Fruit fly (Drosophila melanogaster) whole organism, prepupa: ENCODE measurements around the gene CG4872.
A peak's percentile ranks its signal among the peaks of the same experiment; 100 is the strongest.

ENCODE experiments used
- CG10669 ChIP-seq: fragments of 200-800 bp; sonication (Bioruptor generic); optimal IDR thresholded peaks from 3 replicates; lab custom pipeline; 2018; ENCODE audit warnings: missing biosample characterization, mild to moderate bottlenecking, missing genetic modification characterization, moderate library complexity
- CG11762 ChIP-seq: fragments of 200-800 bp; sonication (Bioruptor generic); optimal IDR thresholded peaks from 3 replicates; lab custom pipeline; 2016; ENCODE audit warnings: missing biosample characterization, missing genetic modification characterization; ENCODE audit not compliant: insufficient read depth
- CG11902 ChIP-seq: fragments of 200-800 bp; sonication (Bioruptor generic); optimal IDR thresholded peaks from 3 replicates; lab custom pipeline; 2016; ENCODE audit warnings: missing biosample characterization, missing genetic modification characterization
- CG1621 ChIP-seq: fragments of 200-800 bp; sonication (Bioruptor generic); optimal IDR thresholded peaks from 3 replicates; lab custom pipeline; 2018; ENCODE audit warnings: missing biosample characterization, mild to moderate bottlenecking, missing genetic modification characterization
- CG16779 ChIP-seq: fragments of 200-800 bp; sonication (Bioruptor generic); optimal IDR thresholded peaks from 3 replicates; lab custom pipeline; 2017; ENCODE audit warnings: missing biosample characterization, mild to moderate bottlenecking, missing genetic modification characterization
- CG3032 ChIP-seq: fragments of 200-800 bp; optimal IDR thresholded peaks from 2 replicates; lab custom pipeline; 2019; ENCODE audit warnings: missing biosample characterization, mild to moderate bottlenecking, missing genetic modification characterization, moderate library complexity
- CG31627 ChIP-seq: fragments of 200-800 bp; sonication (Bioruptor generic); optimal IDR thresholded peaks from 3 replicates; lab custom pipeline; 2016; ENCODE audit warnings: missing biosample characterization, missing genetic modification characterization
- CG32006 ChIP-seq: fragments of 200-800 bp; sonication (Bioruptor generic); optimal IDR thresholded peaks from 3 replicates; lab custom pipeline; 2017; ENCODE audit warnings: missing biosample characterization, mild to moderate bottlenecking, missing genetic modification characterization
- CG34406 ChIP-seq: fragments of 200-800 bp; sonication (Bioruptor generic); optimal IDR thresholded peaks from 3 replicates; lab custom pipeline; 2016; ENCODE audit warnings: missing biosample characterization, missing genetic modification characterization
- CG3919 ChIP-seq: fragments of 200-800 bp; sonication (Bioruptor generic); optimal IDR thresholded peaks from 3 replicates; lab custom pipeline; 2016; ENCODE audit warnings: missing biosample characterization, missing genetic modification characterization
- CG4318 ChIP-seq: fragments of 200-800 bp; sonication (Bioruptor generic); optimal IDR thresholded peaks from 3 replicates; lab custom pipeline; 2017; ENCODE audit warnings: missing biosample characterization, mild to moderate bottlenecking, missing genetic modification characterization
- CG6163 ChIP-seq: fragments of 200-800 bp; sonication (Bioruptor generic); IDR thresholded peaks from 3 replicates; pipeline ENCODE4 v1.3.6; 2022; ENCODE audit warnings: missing biosample characterization, missing genetic modification characterization
- CG6276 ChIP-seq: fragments of 200-800 bp; sonication (Bioruptor generic); optimal IDR thresholded peaks from 2 replicates; lab custom pipeline; 2017; ENCODE audit warnings: missing biosample characterization, mild to moderate bottlenecking, missing genetic modification characterization
- CG6792 ChIP-seq: fragments of 200-800 bp; sonication (Bioruptor generic); optimal IDR thresholded peaks from 3 replicates; lab custom pipeline; 2016; ENCODE audit warnings: missing biosample characterization, missing genetic modification characterization
- CG6808 ChIP-seq: fragments of 200-800 bp; sonication (Bioruptor generic); optimal IDR thresholded peaks from 3 replicates; lab custom pipeline; 2017; ENCODE audit warnings: missing biosample characterization, missing genetic modification characterization, mild to moderate bottlenecking, moderate library complexity, missing genetic modification reagents
- CG6854 ChIP-seq: fragments of 200-800 bp; sonication (Bioruptor generic); optimal IDR thresholded peaks from 2 replicates; lab custom pipeline; 2017; ENCODE audit warnings: missing biosample characterization, mild to moderate bottlenecking, missing genetic modification characterization
- CG7368 ChIP-seq: fragments of 200-800 bp; sonication (Bioruptor generic); optimal IDR thresholded peaks from 3 replicates; lab custom pipeline; 2016; ENCODE audit warnings: missing biosample characterization, missing genetic modification characterization
- CG8119 ChIP-seq: fragments of 200-800 bp; sonication (Bioruptor generic); IDR thresholded peaks from 3 replicates; pipeline ENCODE4 v1.3.6; 2022; ENCODE audit warnings: missing biosample characterization, missing genetic modification characterization
- CG8632 ChIP-seq: fragments of 200-800 bp; sonication (Bioruptor generic); optimal IDR thresholded peaks from 3 replicates; lab custom pipeline; 2016; ENCODE audit warnings: missing biosample characterization, missing genetic modification characterization
- CG9139 ChIP-seq: fragments of 200-800 bp; sonication (Bioruptor generic); optimal IDR thresholded peaks from 3 replicates; lab custom pipeline; 2017; ENCODE audit warnings: missing biosample characterization, mild to moderate bottlenecking, missing genetic modification characterization
- Eip75B ChIP-seq: fragments of 200-800 bp; sonication (Bioruptor generic); optimal IDR thresholded peaks from 3 replicates; lab custom pipeline; 2016; ENCODE audit warnings: missing biosample characterization, missing genetic modification characterization
- Eip93F ChIP-seq: fragments of 200-800 bp; sonication (Bioruptor generic); optimal IDR thresholded peaks from 2 replicates; lab custom pipeline; 2016; ENCODE audit warnings: missing biosample characterization, mild to moderate bottlenecking, missing genetic modification characterization
- Ets21C ChIP-seq: fragments of 200-800 bp; sonication (Bioruptor generic); optimal IDR thresholded peaks from 3 replicates; lab custom pipeline; 2016; ENCODE audit warnings: missing biosample characterization, missing genetic modification characterization
- Gug ChIP-seq: fragments of 200-800 bp; sonication (Bioruptor generic); IDR thresholded peaks from 2 replicates; pipeline ENCODE4 v1.3.6; 2022; ENCODE audit warnings: missing biosample characterization, missing genetic modification characterization
- Hr38 ChIP-seq: sonication (Bioruptor generic); optimal IDR thresholded peaks from 2 replicates; lab custom pipeline; 2016; ENCODE audit warnings: missing biosample characterization, missing genetic modification characterization
- Hr39 ChIP-seq: fragments of 200-800 bp; sonication (Bioruptor generic); optimal IDR thresholded peaks from 2 replicates; lab custom pipeline; 2016; ENCODE audit warnings: missing biosample characterization, missing genetic modification characterization
- Lpt ChIP-seq: fragments of 200-800 bp; sonication (Bioruptor generic); optimal IDR thresholded peaks from 3 replicates; lab custom pipeline; 2016; ENCODE audit warnings: missing biosample characterization, missing genetic modification characterization
- Met ChIP-seq: fragments of 200-800 bp; sonication (Bioruptor generic); optimal IDR thresholded peaks from 3 replicates; lab custom pipeline; 2016; ENCODE audit warnings: missing biosample characterization, missing genetic modification characterization
- OdsH ChIP-seq: fragments of 200-800 bp; sonication (Bioruptor generic); optimal IDR thresholded peaks from 3 replicates; lab custom pipeline; 2016; ENCODE audit warnings: missing biosample characterization, missing genetic modification characterization
- Smox ChIP-seq: fragments of 200-800 bp; sonication (Bioruptor generic); optimal IDR thresholded peaks from 3 replicates; lab custom pipeline; 2016; ENCODE audit warnings: missing biosample characterization, missing genetic modification characterization
- Sox102F ChIP-seq: fragments of 200-800 bp; sonication (Bioruptor generic); optimal IDR thresholded peaks from 2 replicates; lab custom pipeline; 2016; ENCODE audit warnings: missing biosample characterization, mild to moderate bottlenecking, missing genetic modification characterization
- Sox15 ChIP-seq: fragments of 200-800 bp; sonication (Bioruptor generic); optimal IDR thresholded peaks from 3 replicates; lab custom pipeline; 2016; ENCODE audit warnings: missing biosample characterization, missing genetic modification characterization
- achi ChIP-seq: fragments of 200-800 bp; sonication (Bioruptor generic); optimal IDR thresholded peaks from 3 replicates; lab custom pipeline; 2016; ENCODE audit warnings: missing biosample characterization, missing genetic modification characterization
- acj6 ChIP-seq: fragments of 200-800 bp; sonication (Bioruptor generic); optimal IDR thresholded peaks from 3 replicates; lab custom pipeline; 2016; ENCODE audit warnings: missing biosample characterization, missing genetic modification characterization
- cyc ChIP-seq: fragments of 200-800 bp; sonication (Bioruptor generic); optimal IDR thresholded peaks from 3 replicates; lab custom pipeline; 2016; ENCODE audit warnings: missing biosample characterization, missing genetic modification characterization
- dac ChIP-seq: fragments of 200-800 bp; sonication (Bioruptor generic); optimal IDR thresholded peaks from 2 replicates; lab custom pipeline; 2017; ENCODE audit warnings: missing biosample characterization, mild to moderate bottlenecking, missing genetic modification characterization
- esn ChIP-seq: fragments of 200-800 bp; sonication (Bioruptor generic); optimal IDR thresholded peaks from 2 replicates; lab custom pipeline; 2016; ENCODE audit warnings: missing biosample characterization, mild to moderate bottlenecking, missing genetic modification characterization, moderate library complexity
- fd59A ChIP-seq: fragments of 200-800 bp; sonication (Bioruptor generic); optimal IDR thresholded peaks from 2 replicates; lab custom pipeline; 2017; ENCODE audit warnings: missing biosample characterization, mild to moderate bottlenecking, missing genetic modification characterization, missing genetic modification reagents
- fd85E ChIP-seq: fragments of 200-800 bp; sonication (Bioruptor generic); optimal IDR thresholded peaks from 3 replicates; lab custom pipeline; 2016; ENCODE audit warnings: missing biosample characterization, missing genetic modification characterization
- fkh ChIP-seq: fragments of 200-800 bp; sonication (Bioruptor generic); optimal IDR thresholded peaks from 3 replicates; lab custom pipeline; 2017; ENCODE audit warnings: missing biosample characterization, mild to moderate bottlenecking, missing genetic modification characterization, moderate library complexity
- net ChIP-seq: fragments of 200-800 bp; sonication (Bioruptor generic); optimal IDR thresholded peaks from 3 replicates; lab custom pipeline; 2016; ENCODE audit warnings: missing biosample characterization, missing genetic modification characterization
- salr ChIP-seq, 2 experiments: fragments of 200-800 bp; sonication (Bioruptor generic); optimal IDR thresholded peaks; 3 replicates each; lab custom pipeline; 2016 to 2018; ENCODE audit warnings: missing biosample characterization in 2 of 2, missing genetic modification characterization in 2 of 2, mild to moderate bottlenecking in 1 of 2
- spab ChIP-seq: fragments of 200-800 bp; sonication (Bioruptor generic); optimal IDR thresholded peaks from 2 replicates; lab custom pipeline; 2017; ENCODE audit warnings: missing biosample characterization, mild to moderate bottlenecking, missing genetic modification characterization, missing genetic modification reagents
- ss ChIP-seq, 2 experiments: fragments of 200-800 bp; sonication (Bioruptor generic); optimal IDR thresholded peaks; 2 replicates in 1 of 2; 3 replicates in 1 of 2; lab custom pipeline; 2017 to 2018; ENCODE audit warnings: mild to moderate bottlenecking in 2 of 2, missing biosample characterization in 2 of 2, missing genetic modification characterization in 2 of 2, moderate library complexity in 1 of 2
- svp ChIP-seq: fragments of 200-800 bp; sonication (Bioruptor generic); peaks from one replicate; lab custom pipeline; 2016; ENCODE audit warnings: missing biosample characterization, missing genetic modification characterization
- topi ChIP-seq: fragments of 200-800 bp; sonication (Bioruptor generic); optimal IDR thresholded peaks from 3 replicates; lab custom pipeline; 2016; ENCODE audit warnings: missing biosample characterization, missing genetic modification characterization
- vri ChIP-seq: fragments of 200-800 bp; sonication (Bioruptor generic); optimal IDR thresholded peaks from 3 replicates; lab custom pipeline; 2016; ENCODE audit warnings: missing biosample characterization, mild to moderate bottlenecking, missing genetic modification characterization

Gene CG4872

dm6 chrX:16833097-16833496, 48.0 kb upstream of the CG4872 start (continued):
- TF ChIP-seq CG32006 (GFP tag; lab: Kevin White, UChicago) (peak; percentile 86), Eip75B (GFP tag; lab: Kevin White, UChicago) (peak; percentile 84), CG31627 (GFP tag; lab: Kevin White, UChicago) (peak; percentile 58), CG4318 (peak; percentile 62), Hr38 (GFP tag; lab: Kevin White, UChicago) (no peak), CG8119 (GFP tag; lab: Robert Waterston, UW) (peak; percentile 89), fd59A (peak; percentile 81), ss (GFP tag; optimal IDR thresholded peaks at IDR 0.05; lab: Kevin White, UChicago) (peak; percentile 84 to 87), Met (GFP tag; lab: Kevin White, UChicago) (peak; percentile 56), spab (GFP tag; lab: Kevin White, UChicago) (peak; percentile 79), salr (GFP tag; optimal IDR thresholded peaks at IDR 0.05; lab: Kevin White, UChicago) (peak; percentile 68 to 75), Gug (GFP tag; lab: Robert Waterston, UW) (peak; percentile 86), CG6276 (GFP tag; lab: Kevin White, UChicago) (peak; percentile 81), vri (GFP tag; lab: Kevin White, UChicago) (no peak), Smox (GFP tag; lab: Kevin White, UChicago) (peak; percentile 52), Ets21C (peak; percentile 32), CG3919 (GFP tag; lab: Kevin White, UChicago) (peak; percentile 86), CG11762 (GFP tag; lab: Kevin White, UChicago) (peak; percentile 79), dac (GFP tag; lab: Kevin White, UChicago) (peak; percentile 46), esn (peak; percentile 62), Eip93F (GFP tag; lab: Kevin White, UChicago) (no peak), cyc (GFP tag; lab: Kevin White, UChicago) (peak; percentile 63), svp (GFP tag; lab: Kevin White, UChicago) (peak; percentile 65), net (GFP tag; lab: Kevin White, UChicago) (peak; percentile 85), CG6792 (GFP tag; lab: Kevin White, UChicago) (peak; percentile 78), topi (GFP tag; lab: Kevin White, UChicago) (peak; percentile 73), OdsH (GFP tag; lab: Kevin White, UChicago) (peak; percentile 84), achi (GFP tag; lab: Kevin White, UChicago) (peak; percentile 83), CG3032 (tag; lab: Kevin White, UChicago) (peak; percentile 84), Sox15 (GFP tag; lab: Kevin White, UChicago) (peak; percentile 62), Hr39 (GFP tag; lab: Kevin White, UChicago) (peak; percentile 57), CG6854 (GFP tag; lab: Kevin White, UChicago) (no peak), Sox102F (GFP tag; lab: Kevin White, UChicago) (peak; percentile 49), CG6163 (GFP tag; lab: Robert Waterston, UW) (peak; percentile 90), CG16779 (tag; lab: Kevin White, UChicago) (peak; percentile 75)

dm6 chrX:16834259-16834658, 46.9 kb upstream of the CG4872 start:
- TF ChIP-seq vri (GFP tag; lab: Kevin White, UChicago) (no peak), CG11902 (GFP tag; lab: Kevin White, UChicago) (no peak), CG6163 (GFP tag; lab: Robert Waterston, UW) (peak; percentile 28; the same call in 1 of the 3 replicates), net (GFP tag; lab: Kevin White, UChicago) (peak; percentile 62), cyc (GFP tag; lab: Kevin White, UChicago) (no peak), Sox102F (GFP tag; lab: Kevin White, UChicago) (peak; percentile 48), fd85E (GFP tag; lab: Kevin White, UChicago) (no peak), acj6 (GFP tag; lab: Kevin White, UChicago) (peak; percentile 70), CG1621 (tag; lab: Kevin White, UChicago) (no peak), Met (GFP tag; lab: Kevin White, UChicago) (peak; percentile 46), svp (GFP tag; lab: Kevin White, UChicago) (peak; percentile 73), CG16779 (tag; lab: Kevin White, UChicago) (peak; percentile 70), CG6808 (GFP tag; lab: Kevin White, UChicago) (no peak), CG7368 (peak; percentile 2), CG8632 (peak; percentile 10), CG9139 (no peak), Eip93F (GFP tag; lab: Kevin White, UChicago) (no peak), fkh (GFP tag; lab: Kevin White, UChicago) (no peak), Lpt (GFP tag; lab: Kevin White, UChicago) (peak; percentile 86), CG34406 (GFP tag; lab: Kevin White, UChicago) (peak; percentile 16), Sox15 (GFP tag; lab: Kevin White, UChicago) (no peak), dac (GFP tag; lab: Kevin White, UChicago) (peak; percentile 71), CG3032 (tag; lab: Kevin White, UChicago) (peak; percentile 64), CG10669 (no peak), spab (GFP tag; lab: Kevin White, UChicago) (no peak), salr (GFP tag; optimal IDR thresholded peaks at IDR 0.05; lab: Kevin White, UChicago) (peak in 1 of 2 experiments; percentile 77), Smox (GFP tag; lab: Kevin White, UChicago) (peak; percentile 38), fd59A (peak; percentile 8), CG6276 (GFP tag; lab: Kevin White, UChicago) (peak; percentile 72)
